Worm (Caenorhabditis elegans) whole organism, L2 larva: Measurements from ENCODE around the gene fln-1.
"Not testable (repeated sequence)": the region's sequence is repeated elsewhere in the genome, so short reads cannot be mapped to it uniquely, and the experiment has no call there.

Experiments used
- C34F6.9 ChIP-seq: fragments of 150-350 bp; optimal IDR thresholded peaks from 2 replicates; lab custom pipeline; 2014; ENCODE audit warnings: missing biosample characterization, missing genetic modification characterization
- F13H6.1 ChIP-seq: sonication (generic microtip); optimal IDR thresholded peaks from 2 replicates; lab custom pipeline; 2016; ENCODE audit warnings: missing genetic modification characterization, missing compliant biosample characterization
- R02D3.7 ChIP-seq: fragments of 150-350 bp; optimal IDR thresholded peaks from 2 replicates; lab custom pipeline; 2014; ENCODE audit warnings: missing biosample characterization, missing genetic modification characterization
- Y55F3AM.14 ChIP-seq: fragments of 200-800 bp; sonication (Bioruptor generic); optimal IDR thresholded peaks from 2 replicates; lab custom pipeline; 2018; ENCODE audit warnings: mild to moderate bottlenecking, missing genetic modification characterization, missing compliant biosample characterization
- ZK546.5 ChIP-seq: sonication (generic microtip); optimal IDR thresholded peaks from 2 replicates; lab custom pipeline; 2017; ENCODE audit warnings: missing biosample characterization, missing genetic modification characterization
- alr-1 ChIP-seq: fragments of 150-350 bp; optimal IDR thresholded peaks from 2 replicates; lab custom pipeline; 2014; ENCODE audit warnings: missing biosample characterization, missing genetic modification characterization
- aly-2 ChIP-seq: fragments of 150-350 bp; optimal IDR thresholded peaks from 2 replicates; lab custom pipeline; 2014; ENCODE audit warnings: missing biosample characterization, missing genetic modification characterization
- ama-1 ChIP-seq: fragments of 150-350 bp; optimal IDR thresholded peaks from 2 replicates; lab custom pipeline; 2018; ENCODE audit warnings: inconsistent platforms
- blmp-1 ChIP-seq: sonication (generic microtip); optimal IDR thresholded peaks from 2 replicates; lab custom pipeline; 2017; ENCODE audit warnings: missing genetic modification characterization, mild to moderate bottlenecking, missing compliant biosample characterization, antibody characterized with exemption, moderate library complexity; ENCODE audit not compliant: insufficient read depth
- ceh-82 ChIP-seq: fragments of 150-350 bp; optimal IDR thresholded peaks from 2 replicates; lab custom pipeline; 2014; ENCODE audit warnings: missing biosample characterization, missing genetic modification characterization
- crh-2 ChIP-seq: sonication (generic microtip); optimal IDR thresholded peaks from 2 replicates; lab custom pipeline; 2017; ENCODE audit warnings: missing biosample characterization, missing genetic modification characterization
- egl-27 ChIP-seq: sonication (generic microtip); optimal IDR thresholded peaks from 3 replicates; lab custom pipeline; 2017; ENCODE audit warnings: missing biosample characterization, missing genetic modification reagents, missing genetic modification characterization
- elt-1 ChIP-seq: fragments of 150-350 bp; optimal IDR thresholded peaks from 2 replicates; lab custom pipeline; 2014; ENCODE audit warnings: missing biosample characterization, missing genetic modification characterization
- elt-3 ChIP-seq: sonication (generic microtip); optimal IDR thresholded peaks from 2 replicates; lab custom pipeline; 2017; ENCODE audit warnings: missing biosample characterization, missing genetic modification characterization
- fos-1 ChIP-seq: fragments of 150-350 bp; optimal IDR thresholded peaks from 2 replicates; lab custom pipeline; 2014; ENCODE audit warnings: missing biosample characterization, missing genetic modification characterization
- gmeb-1 ChIP-seq: fragments of 150-350 bp; optimal IDR thresholded peaks from 2 replicates; lab custom pipeline; 2014; ENCODE audit warnings: missing biosample characterization, missing genetic modification characterization
- lin-11 ChIP-seq: fragments of 150-350 bp; sonication (generic microtip); optimal IDR thresholded peaks from 2 replicates; lab custom pipeline; 2014; ENCODE audit warnings: missing biosample characterization, missing genetic modification characterization, inconsistent platforms, mixed read lengths
- lin-13 ChIP-seq: fragments of 150-350 bp; optimal IDR thresholded peaks from 2 replicates; lab custom pipeline; 2014; ENCODE audit warnings: missing biosample characterization, missing genetic modification reagents, missing genetic modification characterization
- lin-39 ChIP-seq: fragments of 150-350 bp; optimal IDR thresholded peaks from 2 replicates; lab custom pipeline; 2014; ENCODE audit warnings: missing biosample characterization, missing genetic modification reagents, missing genetic modification characterization
- lsy-2 ChIP-seq, 2 experiments: fragments of 150-350 bp in 1 of 2; sonication (generic microtip) in 1 of 2; optimal IDR thresholded peaks; 2 replicates each; lab custom pipeline; 2014 to 2017; ENCODE audit warnings: missing biosample characterization in 2 of 2, missing genetic modification characterization in 2 of 2
- mab-5 ChIP-seq: fragments of 150-350 bp; optimal IDR thresholded peaks from 2 replicates; lab custom pipeline; 2014; ENCODE audit warnings: missing biosample characterization, missing genetic modification characterization
- mdl-1 ChIP-seq, 2 experiments: fragments of 150-350 bp in 1 of 2; sonication (generic microtip) in 1 of 2; optimal IDR thresholded peaks; 2 replicates each; lab custom pipeline; 2017; ENCODE audit warnings: missing biosample characterization in 2 of 2, missing genetic modification characterization in 2 of 2
- nhr-10 ChIP-seq: sonication (generic microtip); optimal IDR thresholded peaks from 2 replicates; lab custom pipeline; 2017; ENCODE audit warnings: missing biosample characterization, missing genetic modification characterization
- nhr-11 ChIP-seq: fragments of 150-350 bp; optimal IDR thresholded peaks from 2 replicates; lab custom pipeline; 2014; ENCODE audit warnings: missing biosample characterization, missing genetic modification characterization
- nhr-129 ChIP-seq: fragments of 150-350 bp; optimal IDR thresholded peaks from 2 replicates; lab custom pipeline; 2014; ENCODE audit warnings: missing biosample characterization, missing genetic modification characterization
- nhr-21 ChIP-seq: fragments of 150-350 bp; optimal IDR thresholded peaks from 2 replicates; lab custom pipeline; 2014; ENCODE audit warnings: missing biosample characterization, missing genetic modification characterization
- nhr-237 ChIP-seq: fragments of 150-350 bp; optimal IDR thresholded peaks from 2 replicates; lab custom pipeline; 2014; ENCODE audit warnings: missing biosample characterization, missing genetic modification characterization
- nhr-25 ChIP-seq: fragments of 150-350 bp; sonication (generic microtip); optimal IDR thresholded peaks from 3 replicates; lab custom pipeline; 2014; ENCODE audit warnings: missing biosample characterization, missing genetic modification characterization
- nhr-6 ChIP-seq: fragments of 150-350 bp; optimal IDR thresholded peaks from 2 replicates; lab custom pipeline; 2014; ENCODE audit warnings: missing biosample characterization, missing genetic modification characterization
- nhr-77 ChIP-seq: fragments of 150-350 bp; optimal IDR thresholded peaks from 2 replicates; lab custom pipeline; 2014; ENCODE audit warnings: missing biosample characterization, missing genetic modification characterization
- sem-4 ChIP-seq: fragments of 150-350 bp; optimal IDR thresholded peaks from 2 replicates; lab custom pipeline; 2014; ENCODE audit warnings: missing biosample characterization, missing genetic modification reagents, missing genetic modification characterization
- skn-1 ChIP-seq: sonication (generic microtip); optimal IDR thresholded peaks from 2 replicates; lab custom pipeline; 2017; ENCODE audit warnings: missing biosample characterization, missing genetic modification characterization
- sma-3 ChIP-seq: sonication (generic microtip); optimal IDR thresholded peaks from 2 replicates; lab custom pipeline; 2016; ENCODE audit warnings: missing genetic modification reagents, missing genetic modification characterization, missing compliant biosample characterization
- sma-9 ChIP-seq, 2 experiments: fragments of 150-350 bp in 1 of 2; sonication (generic microtip) in 1 of 2; optimal IDR thresholded peaks; 2 replicates each; lab custom pipeline; 2014 to 2016; ENCODE audit warnings: missing genetic modification characterization in 2 of 2, mild to moderate bottlenecking in 1 of 2, missing biosample characterization in 1 of 2, missing compliant biosample characterization in 1 of 2, missing genetic modification reagents in 1 of 2, moderate library complexity in 1 of 2
- snpc-4 ChIP-seq: fragments of 150-350 bp; optimal IDR thresholded peaks from 2 replicates; lab custom pipeline; 2014; ENCODE audit warnings: missing biosample characterization, missing genetic modification characterization
- unc-55 ChIP-seq: fragments of 150-350 bp; sonication (generic microtip); optimal IDR thresholded peaks from 3 replicates; lab custom pipeline; 2014; ENCODE audit warnings: missing biosample characterization, missing genetic modification reagents, missing genetic modification characterization
- zag-1 ChIP-seq: fragments of 150-350 bp; optimal IDR thresholded peaks from 2 replicates; lab custom pipeline; 2014; ENCODE audit warnings: missing biosample characterization, missing genetic modification characterization
- ztf-1 ChIP-seq: fragments of 200-800 bp; sonication (Bioruptor generic); conservative IDR thresholded peaks from 2 replicates; pipeline ENCODE4 v1.3.6; 2022; ENCODE audit warnings: missing genetic modification characterization, missing compliant biosample characterization
- ztf-11 ChIP-seq: sonication (generic microtip); optimal IDR thresholded peaks from 2 replicates; lab custom pipeline; 2017; ENCODE audit warnings: missing biosample characterization, missing genetic modification characterization
- ztf-4 ChIP-seq: fragments of 150-350 bp; optimal IDR thresholded peaks from 2 replicates; lab custom pipeline; 2014; ENCODE audit warnings: missing biosample characterization, missing genetic modification characterization

The fln-1 gene

DNA sequence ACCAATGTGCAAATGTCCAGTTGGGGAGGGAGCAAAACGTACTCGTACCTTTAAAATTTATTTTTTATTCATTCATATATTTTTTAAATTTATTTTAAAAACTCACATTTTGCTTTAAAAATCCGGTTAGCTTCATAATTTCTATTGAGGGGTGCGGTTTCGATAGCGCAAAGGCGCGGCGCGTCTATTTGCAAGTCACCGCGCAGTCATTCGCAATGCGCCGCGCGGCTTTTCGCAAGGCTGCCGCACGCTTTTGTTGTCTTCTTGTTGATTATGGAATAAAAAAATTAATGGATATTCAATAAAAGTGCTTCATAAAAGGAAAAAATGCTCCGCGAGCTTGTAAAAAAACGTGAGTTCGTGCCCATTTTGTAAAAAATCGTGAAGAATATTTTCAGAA is 14.5 kb upstream of the fln-1 start, which contains the start of the genes ears-2 and uncp-18 (continued):
- TF ChIP-seq lsy-2 (tag; optimal IDR thresholded peaks at IDR 0.05; lab: Kevin White, UChicago): peak; percentile 80 to 95
- TF ChIP-seq sma-3 (GFP tag; lab: Kevin White, UChicago): peak; percentile 97
- TF ChIP-seq Y55F3AM.14 (GFP tag; lab: Kevin White, UChicago): peak; percentile 74
- peak; percentile 94 for TF ChIP-seq unc-55 (GFP tag; lab: Kevin White, UChicago)
- peak; percentile 12 to 56 for TF ChIP-seq mdl-1 (tag; optimal IDR thresholded peaks at IDR 0.05; lab: Kevin White, UChicago)
- TF ChIP-seq ztf-1 (GFP tag; lab: Robert Waterston, UW): no peak
- peak; percentile 62 for TF ChIP-seq egl-27
- no peak for TF ChIP-seq nhr-237
- TF ChIP-seq skn-1 (tag; lab: Kevin White, UChicago): peak; percentile 77

DNA sequence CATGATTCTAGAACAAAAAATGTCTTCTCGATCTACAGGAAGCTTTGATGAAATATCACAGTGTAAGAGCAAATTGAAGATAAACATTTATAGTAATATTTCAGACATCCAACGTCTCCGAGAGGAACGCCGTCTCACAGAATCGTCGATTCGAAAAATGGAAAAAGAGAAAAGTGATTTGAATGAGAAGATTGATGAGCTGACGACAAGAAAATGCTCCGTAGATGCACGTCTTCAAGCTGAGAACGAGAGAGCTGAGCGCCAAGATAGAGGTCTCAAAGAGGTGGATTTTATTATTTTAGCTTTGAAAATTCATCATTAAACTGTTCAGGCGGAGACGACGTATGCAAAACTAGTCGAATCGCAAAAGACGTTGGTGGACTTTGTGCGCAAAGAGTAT is 12.3 kb upstream of the fln-1 start, which contains the start of gene ssna-1:
TSS of gene ssna-1 (plus strand) at position 12 of the 400 bp plus-strand sequence.
- no peak for TF ChIP-seq unc-55 (GFP tag; lab: Kevin White, UChicago)
- TF ChIP-seq crh-2 (tag; lab: Kevin White, UChicago): no peak
- TF ChIP-seq zag-1 (tag; lab: Kevin White, UChicago): no peak
- no peak for TF ChIP-seq nhr-11 (tag; lab: Kevin White, UChicago)
- TF ChIP-seq alr-1 (tag; lab: Kevin White, UChicago): no peak
- no peak for TF ChIP-seq R02D3.7 (tag; lab: Kevin White, UChicago)
- TF ChIP-seq elt-1 (tag; lab: Kevin White, UChicago): no peak
- TF ChIP-seq lsy-2 (tag; optimal IDR thresholded peaks at IDR 0.05; lab: Kevin White, UChicago): no peak

DNA sequence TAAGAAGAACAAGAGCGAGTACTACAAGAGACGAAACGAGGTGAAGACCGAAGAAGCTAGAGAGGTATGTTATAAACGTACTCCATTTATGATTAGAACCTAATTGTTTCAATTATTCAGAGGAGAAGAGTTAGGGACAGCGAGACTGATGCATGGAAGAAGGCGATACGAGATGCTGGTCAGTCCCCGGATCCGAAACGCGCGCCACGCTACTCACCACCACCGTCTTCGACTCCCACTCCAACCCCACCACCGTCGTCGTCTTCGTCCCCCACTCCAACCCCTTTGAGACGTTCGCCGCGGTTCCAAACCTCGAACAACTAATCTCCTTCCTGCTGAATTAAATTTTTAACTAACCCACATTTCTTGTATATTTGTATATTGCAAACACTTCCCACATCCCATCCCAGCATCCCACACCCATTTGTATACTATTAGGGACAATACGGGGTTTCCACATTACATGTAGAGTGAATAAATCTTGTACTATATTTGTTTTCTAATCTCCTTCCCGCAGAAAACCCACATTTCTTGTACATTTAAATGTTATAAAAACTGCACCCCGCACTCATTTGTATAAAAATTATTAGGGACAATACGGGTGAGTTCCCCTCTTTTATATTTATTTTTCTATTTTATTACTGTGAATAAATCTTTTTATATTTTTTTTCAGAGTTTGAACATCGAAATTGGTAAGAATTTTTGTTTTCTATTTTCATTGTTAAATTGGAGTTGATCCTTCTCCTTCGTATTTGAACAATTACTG is 11.7 kb upstream of the fln-1 start:
- TF ChIP-seq nhr-11 (tag; lab: Kevin White, UChicago) (no peak), fos-1 (no peak)

DNA sequence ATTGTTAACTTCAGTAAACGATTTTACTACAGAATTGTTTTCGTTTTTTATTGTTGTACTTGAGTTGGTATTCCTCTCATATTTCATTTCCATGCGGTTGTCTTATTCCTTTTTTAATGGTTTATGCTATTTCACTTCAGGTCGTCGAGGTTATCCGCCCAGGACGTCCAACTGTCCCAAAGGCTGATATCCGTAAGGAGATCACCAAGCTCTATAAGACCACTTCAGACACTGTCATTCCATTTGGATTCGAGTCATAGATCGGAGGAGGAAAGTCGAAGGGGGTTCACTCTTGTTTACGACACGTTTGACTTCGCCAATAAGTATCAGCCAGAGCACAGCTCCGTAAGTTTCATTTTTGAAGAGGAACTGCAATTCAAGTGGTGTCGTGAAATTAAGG is 10.8 kb upstream of the fln-1 start, which contains the start of gene T07A9.14:
TSS of gene T07A9.14 (plus strand) at position 124 of the 400 bp plus-strand sequence.
- TF ChIP-seq alr-1 (tag; lab: Kevin White, UChicago) (no peak), fos-1 (no peak), aly-2 (tag; lab: Kevin White, UChicago) (no peak), gmeb-1 (no peak), F13H6.1 (tag; lab: Kevin White, UChicago) (no peak), lin-39 (tag; lab: Kevin White, UChicago) (no peak), ztf-11 (tag; lab: Kevin White, UChicago) (no peak), elt-3 (tag; lab: Kevin White, UChicago) (no peak), nhr-10 (tag; lab: Kevin White, UChicago) (no peak)

DNA sequence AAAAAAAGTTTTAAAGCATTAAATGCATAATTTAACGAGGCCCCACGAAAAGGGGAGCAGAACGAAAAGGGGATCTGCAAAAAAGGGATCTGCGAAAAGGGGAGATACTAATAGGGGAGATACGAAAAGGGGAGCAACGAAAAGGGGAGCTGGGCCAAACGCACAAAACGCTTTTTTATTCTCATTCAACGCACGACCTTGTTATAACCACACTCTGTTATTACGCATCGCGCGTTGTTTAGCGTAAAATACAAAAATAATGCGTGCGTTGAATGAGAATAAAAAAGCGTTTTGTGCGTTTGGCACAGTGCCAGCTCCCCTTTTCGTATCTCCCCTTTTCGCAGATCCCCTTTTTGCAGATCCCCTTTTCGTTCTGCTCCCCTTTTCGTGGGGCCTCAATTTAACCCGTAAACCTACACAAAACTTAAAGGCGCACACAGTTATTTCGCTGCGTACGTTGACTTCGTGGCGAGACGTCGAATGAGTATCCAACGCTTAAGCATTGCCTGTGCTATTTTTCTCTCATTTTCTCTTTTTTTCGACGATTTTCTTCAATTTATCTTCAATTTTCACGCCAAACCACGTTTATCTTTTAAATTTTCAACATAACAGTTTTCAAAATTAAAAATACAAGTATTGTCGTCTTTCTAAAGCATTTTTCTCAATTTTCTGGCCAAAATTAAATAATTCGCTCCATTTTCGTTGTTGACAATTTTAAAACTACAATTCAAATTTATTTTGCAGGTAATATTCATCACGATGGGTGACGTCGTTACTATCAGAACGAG is 9.5 kb upstream of the fln-1 start, which contains the start of gene rps-24:
TSS of gene rps-24 (plus strand) at position 738 of the 788 bp plus-strand sequence.
- TF ChIP-seq nhr-129 (tag; lab: Kevin White, UChicago): peak; percentile 95
- TF ChIP-seq ztf-4 (tag; lab: Kevin White, UChicago): peak; percentile 64
- TF ChIP-seq ceh-82 (tag; lab: Kevin White, UChicago): peak; percentile 51
- peak; percentile 87 for TF ChIP-seq mab-5 (tag; lab: Kevin White, UChicago)
- TF ChIP-seq zag-1 (tag; lab: Kevin White, UChicago): peak; percentile 53
- peak; percentile 76 for TF ChIP-seq fos-1
- TF ChIP-seq R02D3.7 (tag; lab: Kevin White, UChicago): peak; percentile 86
- peak; percentile 64 for TF ChIP-seq snpc-4
- TF ChIP-seq mdl-1 (tag; optimal IDR thresholded peaks at IDR 0.05; lab: Kevin White, UChicago): peak; percentile 0 to 38
- TF ChIP-seq egl-27: peak; percentile 69
- peak; percentile 80 for TF ChIP-seq gmeb-1
- peak; percentile 88 for TF ChIP-seq C34F6.9
- TF ChIP-seq sem-4 (tag; lab: Kevin White, UChicago): peak; percentile 80
- peak; percentile 80 for TF ChIP-seq nhr-6 (tag; lab: Kevin White, UChicago)
- peak; percentile 28 for TF ChIP-seq nhr-77 (tag; lab: Kevin White, UChicago)
- peak; percentile 93 for TF ChIP-seq crh-2 (tag; lab: Kevin White, UChicago)
- peak; percentile 60 for TF ChIP-seq lin-11 (tag; lab: Kevin White, UChicago)
- TF ChIP-seq lin-13: peak; percentile 93
- TF ChIP-seq F13H6.1 (tag; lab: Kevin White, UChicago): peak; percentile 94
- peak; percentile 86 for TF ChIP-seq sma-9 (GFP tag; optimal IDR thresholded peaks at IDR 0.05; lab: Kevin White, UChicago)
- TF ChIP-seq sma-9 (tag; optimal IDR thresholded peaks at IDR 0.05; lab: Kevin White, UChicago): not testable (repeated sequence)
- TF ChIP-seq Y55F3AM.14 (GFP tag; lab: Kevin White, UChicago): peak; percentile 83
- TF ChIP-seq blmp-1 (tag; lab: Kevin White, UChicago): peak; percentile 49
- TF ChIP-seq nhr-21 (tag; lab: Kevin White, UChicago): peak; percentile 81
- TF ChIP-seq ZK546.5 (tag; lab: Kevin White, UChicago): peak; percentile 65
- peak; percentile 15 for TF ChIP-seq ama-1 (lab: Kevin White, UChicago)
- peak; percentile 97 for TF ChIP-seq sma-3 (GFP tag; lab: Kevin White, UChicago)
- peak; percentile 81 for TF ChIP-seq nhr-25
